Worm (Caenorhabditis elegans) whole organism, L2 larva: Measurements from ENCODE around the gene srlf-36.

Experiments used
- F13H6.1 ChIP-seq: sonication (generic microtip); optimal IDR thresholded peaks from 2 replicates; lab custom pipeline; 2016; ENCODE audit warnings: missing genetic modification characterization, missing compliant biosample characterization
- R02D3.7 ChIP-seq: fragments of 150-350 bp; optimal IDR thresholded peaks from 2 replicates; lab custom pipeline; 2014; ENCODE audit warnings: missing biosample characterization, missing genetic modification characterization
- Y55F3AM.14 ChIP-seq: fragments of 200-800 bp; sonication (Bioruptor generic); optimal IDR thresholded peaks from 2 replicates; lab custom pipeline; 2018; ENCODE audit warnings: mild to moderate bottlenecking, missing genetic modification characterization, missing compliant biosample characterization
- ZK546.5 ChIP-seq: sonication (generic microtip); optimal IDR thresholded peaks from 2 replicates; lab custom pipeline; 2017; ENCODE audit warnings: missing biosample characterization, missing genetic modification characterization
- alr-1 ChIP-seq: fragments of 150-350 bp; optimal IDR thresholded peaks from 2 replicates; lab custom pipeline; 2014; ENCODE audit warnings: missing biosample characterization, missing genetic modification characterization
- aly-2 ChIP-seq: fragments of 150-350 bp; optimal IDR thresholded peaks from 2 replicates; lab custom pipeline; 2014; ENCODE audit warnings: missing biosample characterization, missing genetic modification characterization
- ceh-16 ChIP-seq: fragments of 150-350 bp; optimal IDR thresholded peaks from 2 replicates; lab custom pipeline; 2014; ENCODE audit warnings: missing biosample characterization, missing genetic modification characterization
- crh-2 ChIP-seq: sonication (generic microtip); optimal IDR thresholded peaks from 2 replicates; lab custom pipeline; 2017; ENCODE audit warnings: missing biosample characterization, missing genetic modification characterization
- dmd-4 ChIP-seq: sonication (generic microtip); optimal IDR thresholded peaks from 2 replicates; lab custom pipeline; 2017; ENCODE audit warnings: missing biosample characterization, missing genetic modification characterization
- elt-1 ChIP-seq: fragments of 150-350 bp; optimal IDR thresholded peaks from 2 replicates; lab custom pipeline; 2014; ENCODE audit warnings: missing biosample characterization, missing genetic modification characterization
- elt-3 ChIP-seq: sonication (generic microtip); optimal IDR thresholded peaks from 2 replicates; lab custom pipeline; 2017; ENCODE audit warnings: missing biosample characterization, missing genetic modification characterization
- fos-1 ChIP-seq: fragments of 150-350 bp; optimal IDR thresholded peaks from 2 replicates; lab custom pipeline; 2014; ENCODE audit warnings: missing biosample characterization, missing genetic modification characterization
- lin-11 ChIP-seq: fragments of 150-350 bp; sonication (generic microtip); optimal IDR thresholded peaks from 2 replicates; lab custom pipeline; 2014; ENCODE audit warnings: missing biosample characterization, missing genetic modification characterization, inconsistent platforms, mixed read lengths
- lin-13 ChIP-seq: fragments of 150-350 bp; optimal IDR thresholded peaks from 2 replicates; lab custom pipeline; 2014; ENCODE audit warnings: missing biosample characterization, missing genetic modification reagents, missing genetic modification characterization
- lin-39 ChIP-seq: fragments of 150-350 bp; optimal IDR thresholded peaks from 2 replicates; lab custom pipeline; 2014; ENCODE audit warnings: missing biosample characterization, missing genetic modification reagents, missing genetic modification characterization
- lsy-2 ChIP-seq, 2 experiments: fragments of 150-350 bp in 1 of 2; sonication (generic microtip) in 1 of 2; optimal IDR thresholded peaks; 2 replicates each; lab custom pipeline; 2014 to 2017; ENCODE audit warnings: missing biosample characterization in 2 of 2, missing genetic modification characterization in 2 of 2
- mbf-1 ChIP-seq: sonication (generic microtip); optimal IDR thresholded peaks from 2 replicates; lab custom pipeline; 2017; ENCODE audit warnings: missing biosample characterization, missing genetic modification characterization
- mdl-1 ChIP-seq, 2 experiments: fragments of 150-350 bp in 1 of 2; sonication (generic microtip) in 1 of 2; optimal IDR thresholded peaks; 2 replicates each; lab custom pipeline; 2017; ENCODE audit warnings: missing biosample characterization in 2 of 2, missing genetic modification characterization in 2 of 2
- nhr-10 ChIP-seq: sonication (generic microtip); optimal IDR thresholded peaks from 2 replicates; lab custom pipeline; 2017; ENCODE audit warnings: missing biosample characterization, missing genetic modification characterization
- nhr-129 ChIP-seq: fragments of 150-350 bp; optimal IDR thresholded peaks from 2 replicates; lab custom pipeline; 2014; ENCODE audit warnings: missing biosample characterization, missing genetic modification characterization
- nhr-23 ChIP-seq: fragments of 150-350 bp; optimal IDR thresholded peaks from 2 replicates; lab custom pipeline; 2014; ENCODE audit warnings: missing biosample characterization, missing genetic modification reagents, missing genetic modification characterization
- nhr-6 ChIP-seq: fragments of 150-350 bp; optimal IDR thresholded peaks from 2 replicates; lab custom pipeline; 2014; ENCODE audit warnings: missing biosample characterization, missing genetic modification characterization
- nhr-77 ChIP-seq: fragments of 150-350 bp; optimal IDR thresholded peaks from 2 replicates; lab custom pipeline; 2014; ENCODE audit warnings: missing biosample characterization, missing genetic modification characterization
- sem-4 ChIP-seq: fragments of 150-350 bp; optimal IDR thresholded peaks from 2 replicates; lab custom pipeline; 2014; ENCODE audit warnings: missing biosample characterization, missing genetic modification reagents, missing genetic modification characterization
- skn-1 ChIP-seq: sonication (generic microtip); optimal IDR thresholded peaks from 2 replicates; lab custom pipeline; 2017; ENCODE audit warnings: missing biosample characterization, missing genetic modification characterization
- sma-3 ChIP-seq: sonication (generic microtip); optimal IDR thresholded peaks from 2 replicates; lab custom pipeline; 2016; ENCODE audit warnings: missing genetic modification reagents, missing genetic modification characterization, missing compliant biosample characterization
- sma-9 ChIP-seq, 2 experiments: fragments of 150-350 bp in 1 of 2; sonication (generic microtip) in 1 of 2; optimal IDR thresholded peaks; 2 replicates each; lab custom pipeline; 2014 to 2016; ENCODE audit warnings: missing genetic modification characterization in 2 of 2, mild to moderate bottlenecking in 1 of 2, missing biosample characterization in 1 of 2, missing compliant biosample characterization in 1 of 2, missing genetic modification reagents in 1 of 2, moderate library complexity in 1 of 2
- snpc-4 ChIP-seq: fragments of 150-350 bp; optimal IDR thresholded peaks from 2 replicates; lab custom pipeline; 2014; ENCODE audit warnings: missing biosample characterization, missing genetic modification characterization
- unc-39 ChIP-seq: fragments of 150-350 bp; optimal IDR thresholded peaks from 2 replicates; lab custom pipeline; 2014; ENCODE audit warnings: missing biosample characterization, missing genetic modification characterization
- unc-62 ChIP-seq: fragments of 150-350 bp; optimal IDR thresholded peaks from 2 replicates; lab custom pipeline; 2014; ENCODE audit warnings: missing biosample characterization, missing genetic modification reagents, missing genetic modification characterization
- zag-1 ChIP-seq: fragments of 150-350 bp; optimal IDR thresholded peaks from 2 replicates; lab custom pipeline; 2014; ENCODE audit warnings: missing biosample characterization, missing genetic modification characterization
- ztf-1 ChIP-seq: fragments of 200-800 bp; sonication (Bioruptor generic); conservative IDR thresholded peaks from 2 replicates; pipeline ENCODE4 v1.3.6; 2022; ENCODE audit warnings: missing genetic modification characterization, missing compliant biosample characterization
- ztf-11 ChIP-seq: sonication (generic microtip); optimal IDR thresholded peaks from 2 replicates; lab custom pipeline; 2017; ENCODE audit warnings: missing biosample characterization, missing genetic modification characterization
- ztf-4 ChIP-seq: fragments of 150-350 bp; optimal IDR thresholded peaks from 2 replicates; lab custom pipeline; 2014; ENCODE audit warnings: missing biosample characterization, missing genetic modification characterization

srlf-36 gene

DNA sequence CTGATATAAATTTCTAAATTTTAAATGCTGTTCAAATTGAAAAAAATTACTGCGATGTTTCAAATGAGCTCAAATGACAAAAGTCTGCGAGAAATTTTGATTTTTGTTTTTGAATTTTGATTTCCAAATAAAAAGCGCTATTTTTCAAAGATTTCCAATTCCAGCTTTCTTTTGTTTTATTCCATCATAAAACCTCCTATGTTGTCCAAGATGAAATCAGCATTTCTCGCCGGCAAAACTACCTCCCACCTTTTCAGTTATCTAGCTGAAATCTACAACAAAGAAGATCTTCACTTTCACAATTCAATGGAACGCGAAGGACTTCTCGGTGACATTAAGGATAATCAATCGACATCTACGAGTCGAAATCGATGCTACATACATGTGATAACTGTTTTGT, 30.6 kb downstream of the srlf-36 start, which contains the start of gene K06H6.4:
TSS of gene K06H6.4 (plus strand) at position 301 of the 400 bp plus-strand sequence.
- TF ChIP-seq elt-3 (tag; lab: Kevin White, UChicago): no peak
- no peak for TF ChIP-seq sma-9 (GFP tag; optimal IDR thresholded peaks at IDR 0.05; lab: Kevin White, UChicago)
- TF ChIP-seq sma-9 (tag; optimal IDR thresholded peaks at IDR 0.05; lab: Kevin White, UChicago): no peak
- no peak for TF ChIP-seq aly-2 (tag; lab: Kevin White, UChicago)
- TF ChIP-seq, all 48 proteins: peak for 0

DNA sequence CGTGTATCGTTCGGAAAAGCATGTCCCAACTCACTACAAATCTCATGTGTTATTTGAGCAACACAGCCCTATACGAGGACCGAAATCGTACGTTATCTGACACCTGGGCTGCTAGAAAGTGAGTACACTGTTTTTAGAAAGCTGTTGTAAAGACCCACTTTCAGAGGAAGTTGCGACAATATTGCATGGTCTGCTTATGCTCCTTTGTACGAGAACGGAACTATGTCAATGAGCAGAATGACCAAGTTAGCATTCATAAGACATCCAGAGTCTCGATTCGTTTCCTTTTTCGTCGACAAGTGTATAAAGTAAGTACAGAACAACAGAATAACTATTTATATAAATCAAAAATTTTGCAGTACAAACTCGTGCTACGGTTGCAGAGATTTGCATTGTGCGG, 32.7 kb downstream of the srlf-36 start:
- no peak for TF ChIP-seq dmd-4 (tag; lab: Kevin White, UChicago)
- TF ChIP-seq unc-62 (GFP tag; lab: Kevin White, UChicago): no peak
- no peak for TF ChIP-seq snpc-4 (tag; lab: Kevin White, UChicago)
- TF ChIP-seq alr-1 (tag; lab: Kevin White, UChicago): no peak
- no peak for TF ChIP-seq R02D3.7 (tag; lab: Kevin White, UChicago)
- no peak for TF ChIP-seq ceh-16 (tag; lab: Kevin White, UChicago)
- no peak for TF ChIP-seq nhr-10
- TF ChIP-seq sma-3: no peak
- no peak for TF ChIP-seq ZK546.5 (tag; lab: Kevin White, UChicago)

DNA sequence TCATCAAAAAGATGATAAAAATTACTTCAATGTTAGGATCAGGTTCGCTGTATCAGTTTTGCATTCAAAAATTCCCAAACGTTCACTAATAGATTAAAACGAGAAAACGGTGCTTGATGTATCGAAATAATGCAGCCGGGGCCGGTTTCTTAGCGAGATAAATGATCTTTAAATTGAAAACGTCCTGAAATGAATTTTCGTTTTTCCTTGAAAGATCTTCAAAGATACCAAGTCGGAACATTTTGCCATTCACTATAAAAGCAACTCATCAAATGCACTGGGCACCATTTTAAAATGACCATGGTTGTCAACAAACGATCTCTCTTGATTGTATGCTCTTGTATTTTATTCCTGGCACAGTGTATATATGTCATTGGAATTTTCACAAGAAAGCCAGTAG, 33.5 kb downstream of the srlf-36 start, which contains the start of gene K06H6.5:
TSS of gene K06H6.5 (plus strand) at position 301 of the 400 bp plus-strand sequence.
- TF ChIP-seq aly-2 (tag; lab: Kevin White, UChicago) (no peak), alr-1 (tag; lab: Kevin White, UChicago) (no peak), F13H6.1 (tag; lab: Kevin White, UChicago) (no peak), skn-1 (tag; lab: Kevin White, UChicago) (no peak), nhr-129 (no peak), crh-2 (no peak), fos-1 (tag; lab: Kevin White, UChicago) (no peak), ztf-4 (tag; lab: Kevin White, UChicago) (no peak), zag-1 (tag; lab: Kevin White, UChicago) (no peak), elt-3 (tag; lab: Kevin White, UChicago) (no peak)

DNA sequence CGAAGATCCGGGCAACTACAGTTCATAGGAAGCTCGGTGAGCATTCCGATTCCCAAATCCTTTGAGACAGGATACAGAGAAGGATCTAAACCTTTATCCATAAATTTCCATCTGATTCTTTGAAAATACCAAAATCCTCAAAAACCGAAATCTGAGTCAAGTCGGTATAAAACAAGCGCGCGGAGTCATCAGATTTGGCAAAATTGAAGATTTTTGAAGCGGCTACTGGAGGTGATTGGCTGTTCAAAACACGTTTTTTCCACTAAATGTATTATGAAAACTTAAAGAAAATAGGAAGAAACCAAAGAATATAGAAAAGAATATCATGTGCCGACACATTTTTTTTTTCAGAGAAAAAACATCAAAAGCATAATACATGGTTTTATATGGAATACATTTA, 34.9 kb downstream of the srlf-36 start, which contains the start of gene C14C6.13:
TSS of gene C14C6.13 (minus strand) at position 101 of the 400 bp plus-strand sequence.
- TF ChIP-seq ztf-1 (GFP tag; lab: Robert Waterston, UW) (no peak), ztf-4 (tag; lab: Kevin White, UChicago) (no peak), mbf-1 (tag; lab: Kevin White, UChicago) (no peak), lin-39 (tag; lab: Kevin White, UChicago) (no peak), mdl-1 (tag; optimal IDR thresholded peaks at IDR 0.05; lab: Kevin White, UChicago) (no peak), nhr-23 (no peak), dmd-4 (tag; lab: Kevin White, UChicago) (no peak), nhr-77 (tag; lab: Kevin White, UChicago) (no peak), nhr-129 (no peak), unc-39 (tag; lab: Kevin White, UChicago) (no peak), elt-1 (tag; lab: Kevin White, UChicago) (no peak), lsy-2 (tag; optimal IDR thresholded peaks at IDR 0.05; lab: Kevin White, UChicago) (no peak), lin-11 (no peak), lin-13 (GFP tag; lab: Kevin White, UChicago) (no peak), sma-3 (no peak), R02D3.7 (tag; lab: Kevin White, UChicago) (no peak)

DNA sequence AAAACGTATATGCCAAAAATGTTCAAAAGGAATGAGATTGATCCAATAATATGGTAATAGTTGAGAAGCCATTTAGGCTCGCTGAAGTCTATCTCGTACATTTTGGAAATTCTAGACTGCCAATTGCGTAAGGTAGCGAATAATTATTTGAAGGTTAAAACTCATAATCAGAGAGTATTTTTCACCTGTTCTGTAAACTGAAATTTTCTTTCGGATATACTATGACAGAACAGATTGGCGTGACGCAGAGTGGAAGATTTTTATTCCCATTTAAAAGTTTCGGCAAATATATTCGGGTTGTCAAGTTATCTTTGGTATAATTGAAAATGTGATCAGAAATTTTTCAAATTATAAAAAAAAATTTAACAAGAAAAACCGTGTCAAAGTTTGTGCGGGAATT, 41.5 kb downstream of the srlf-36 start, which contains the start of gene sri-72:
TSS of gene sri-72 (minus strand) at position 101 of the 400 bp plus-strand sequence.
- no peak for TF ChIP-seq nhr-6 (tag; lab: Kevin White, UChicago)
- no peak for TF ChIP-seq Y55F3AM.14 (GFP tag; lab: Kevin White, UChicago)
- TF ChIP-seq ztf-11 (tag; lab: Kevin White, UChicago): no peak
- TF ChIP-seq, all 48 proteins: peak for 0

DNA sequence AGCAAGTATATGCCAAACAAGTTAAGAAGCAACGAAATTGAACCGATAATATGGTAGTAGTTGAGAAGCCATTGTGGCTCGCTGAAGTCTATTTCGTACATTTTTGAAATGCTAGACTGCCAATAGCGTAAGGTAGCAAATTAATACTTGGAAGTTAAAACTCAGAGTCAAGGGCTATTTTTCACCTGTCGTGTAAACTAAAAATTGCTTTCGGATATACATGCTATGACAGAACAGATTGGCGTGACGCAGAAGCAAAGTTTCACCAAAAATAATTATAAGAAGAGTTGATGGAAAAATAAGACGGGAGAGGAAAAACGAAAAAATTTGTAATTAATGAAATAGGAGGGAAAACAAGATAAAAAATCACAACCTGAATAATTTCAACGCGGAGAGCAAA, 43.6 kb downstream of the srlf-36 start, which contains the start of gene sri-73:
TSS of gene sri-73 (minus strand) at position 101 of the 400 bp plus-strand sequence.
- TF ChIP-seq ztf-1 (GFP tag; lab: Robert Waterston, UW) (no peak), elt-3 (tag; lab: Kevin White, UChicago) (no peak), sem-4 (no peak)
- TF ChIP-seq, all 48 proteins: peak for 0
